Worm (Caenorhabditis elegans): ENCODE results near the gene sedl-1.

- TF ChIP-seq unc-86 (tag; optimal IDR thresholded peaks at IDR 0.05) (no peak), ets-4 (tag; optimal IDR thresholded peaks at IDR 0.05) (no peak), pha-4 (tag; optimal IDR thresholded peaks at IDR 0.05) (no peak), npax-4 (tag; optimal IDR thresholded peaks at IDR 0.05) (no peak), ceh-18 (tag; optimal IDR thresholded peaks at IDR 0.05) (peak; percentile 4), ama-1 (optimal IDR thresholded peaks at IDR 0.05) (no peak), ahr-1 (tag; optimal IDR thresholded peaks at IDR 0.05) (no peak), dmd-4 (tag; optimal IDR thresholded peaks at IDR 0.05; ENCODE audit: borderline replicate concordance) (no peak), lin-11 (tag; optimal IDR thresholded peaks at IDR 0.05) (no peak)
Observed at ce11 chrX:1450352-1450818, 10.3 kb upstream of the sedl-1 start, which contains the start of gene W05H7.1.
